Worm (Caenorhabditis elegans) whole organism, L4 larva: ENCODE data around the gene upb-1.

Experiments used
- F49E8.2 ChIP-seq: sonication (generic microtip); optimal IDR thresholded peaks from 2 replicates; lab custom pipeline; 2016; ENCODE audit warnings: missing compliant biosample characterization, mild to moderate bottlenecking, missing genetic modification characterization, borderline replicate concordance
- R02D3.7 ChIP-seq: fragments of 150-350 bp; sonication (generic microtip); optimal IDR thresholded peaks from 3 replicates; lab custom pipeline; 2014; ENCODE audit warnings: missing biosample characterization, missing genetic modification characterization
- ZK546.5 ChIP-seq, 2 experiments: sonication (generic microtip); optimal IDR thresholded peaks; 2 replicates each; lab custom pipeline; 2017; ENCODE audit warnings: missing biosample characterization in 2 of 2, missing genetic modification characterization in 2 of 2
- aha-1 ChIP-seq: fragments of 150-350 bp; peaks from one replicate; lab custom pipeline; 2014; ENCODE audit warnings: missing biosample characterization, missing genetic modification characterization
- attf-4 ChIP-seq: sonication (generic microtip); optimal IDR thresholded peaks from 3 replicates; lab custom pipeline; 2017; ENCODE audit warnings: missing biosample characterization, missing genetic modification characterization
- ceh-82 ChIP-seq: sonication (generic microtip); optimal IDR thresholded peaks from 2 replicates; lab custom pipeline; 2017; ENCODE audit warnings: missing biosample characterization, missing genetic modification characterization
- cey-2 ChIP-seq: sonication (generic microtip); optimal IDR thresholded peaks from 3 replicates; lab custom pipeline; 2017; ENCODE audit warnings: missing genetic modification characterization, mild to moderate bottlenecking, missing compliant biosample characterization, antibody characterized with exemption, borderline replicate concordance; ENCODE audit not compliant: insufficient read depth
- daf-12 ChIP-seq: fragments of 150-350 bp; optimal IDR thresholded peaks from 2 replicates; lab custom pipeline; 2014; ENCODE audit warnings: missing biosample characterization, missing genetic modification reagents, missing genetic modification characterization
- daf-16 ChIP-seq, 3 experiments: sonication (generic microtip); optimal IDR thresholded peaks; 2 replicates each; lab custom pipeline; 2016 to 2017; ENCODE audit warnings: missing genetic modification characterization in 3 of 3, missing genetic modification reagents in 3 of 3, mild to moderate bottlenecking in 2 of 3, missing compliant biosample characterization in 2 of 3, missing biosample characterization in 1 of 3, moderate library complexity in 1 of 3
- daf-19 ChIP-seq: fragments of 200-800 bp; sonication (Bioruptor generic); conservative IDR thresholded peaks from 2 replicates; pipeline ENCODE4 v1.3.6; 2022; ENCODE audit warnings: missing genetic modification characterization, missing compliant biosample characterization
- dpl-1 ChIP-seq: fragments of 150-350 bp; optimal IDR thresholded peaks from 2 replicates; lab custom pipeline; 2014; ENCODE audit warnings: missing biosample characterization, missing genetic modification reagents, missing genetic modification characterization
- duxl-1 ChIP-seq: sonication (generic microtip); optimal IDR thresholded peaks from 2 replicates; lab custom pipeline; 2016; ENCODE audit warnings: mild to moderate bottlenecking, missing genetic modification characterization, moderate library complexity, missing compliant biosample characterization; ENCODE audit not compliant: poor library complexity
- hlh-30 ChIP-seq: sonication (generic microtip); optimal IDR thresholded peaks from 2 replicates; lab custom pipeline; 2017; ENCODE audit warnings: antibody characterized with exemption, mild to moderate bottlenecking, missing genetic modification characterization, missing compliant biosample characterization; ENCODE audit not compliant: insufficient read depth
- hmg-1.1 ChIP-seq: fragments of 200-800 bp; sonication (Bioruptor generic); IDR thresholded peaks from 2 replicates; pipeline ENCODE4 v1.3.6; 2022; ENCODE audit warnings: missing genetic modification reagents, missing genetic modification characterization, missing compliant biosample characterization
- lin-38 ChIP-seq: fragments of 200-800 bp; sonication (Bioruptor generic); IDR thresholded peaks from 2 replicates; pipeline ENCODE4 v1.3.6; 2022; ENCODE audit warnings: missing genetic modification reagents, missing genetic modification characterization, missing compliant biosample characterization
- lin-39 ChIP-seq: fragments of 150-350 bp; optimal IDR thresholded peaks from 2 replicates; lab custom pipeline; 2014; ENCODE audit warnings: missing biosample characterization, missing genetic modification reagents, missing genetic modification characterization
- lsy-2 ChIP-seq, 2 experiments: fragments of 150-350 bp in 1 of 2; sonication (generic microtip) in 1 of 2; optimal IDR thresholded peaks; 2 replicates each; lab custom pipeline; 2014 to 2017; ENCODE audit warnings: missing biosample characterization in 2 of 2, missing genetic modification characterization in 2 of 2
- mdt-29 ChIP-seq: fragments of 200-800 bp; sonication (Bioruptor generic); IDR thresholded peaks from 2 replicates; pipeline ENCODE4 v1.3.6; 2022; ENCODE audit warnings: missing genetic modification reagents, missing genetic modification characterization, missing compliant biosample characterization
- mep-1 ChIP-seq: fragments of 150-350 bp; sonication (generic microtip); optimal IDR thresholded peaks from 3 replicates; lab custom pipeline; 2014; ENCODE audit warnings: missing biosample characterization, missing genetic modification characterization
- mes-2 ChIP-seq: sonication (generic microtip); optimal IDR thresholded peaks from 2 replicates; lab custom pipeline; 2016; ENCODE audit warnings: missing genotype, mild to moderate bottlenecking, missing genetic modification characterization, missing compliant biosample characterization; ENCODE audit not compliant: poor library complexity, severe bottlenecking
- nhr-10 ChIP-seq: fragments of 150-350 bp; optimal IDR thresholded peaks from 2 replicates; lab custom pipeline; 2014; ENCODE audit warnings: missing biosample characterization, missing genetic modification characterization
- nhr-11 ChIP-seq: fragments of 150-350 bp; optimal IDR thresholded peaks from 2 replicates; lab custom pipeline; 2014; ENCODE audit warnings: missing biosample characterization, missing genetic modification characterization
- nhr-111 ChIP-seq: fragments of 200-800 bp; sonication (Bioruptor generic); optimal IDR thresholded peaks from 2 replicates; lab custom pipeline; 2018; ENCODE audit warnings: mild to moderate bottlenecking, missing genetic modification characterization, missing compliant biosample characterization
- nhr-42 ChIP-seq: fragments of 200-800 bp; sonication (Bioruptor generic); IDR thresholded peaks from 2 replicates; pipeline ENCODE4 v1.3.6; 2022; ENCODE audit warnings: missing genetic modification characterization, missing compliant biosample characterization
- nhr-6 ChIP-seq: fragments of 150-350 bp; optimal IDR thresholded peaks from 2 replicates; lab custom pipeline; 2014; ENCODE audit warnings: missing biosample characterization, missing genetic modification characterization
- nhr-77 ChIP-seq: fragments of 150-350 bp; optimal IDR thresholded peaks from 2 replicates; lab custom pipeline; 2014; ENCODE audit warnings: missing biosample characterization, missing genetic modification characterization
- pha-4 ChIP-seq, 2 experiments: fragments of 150-350 bp in 1 of 2; fragments of 200-800 bp in 1 of 2; sonication (Bioruptor generic) in 1 of 2; IDR thresholded peaks in 1 of 2; optimal IDR thresholded peaks in 1 of 2; 2 replicates each; pipeline versions ENCODE4 v1.3.6 to Lab custom; 2014 to 2022; ENCODE audit warnings: missing genetic modification characterization in 2 of 2, missing genetic modification reagents in 2 of 2, missing biosample characterization in 1 of 2, missing compliant biosample characterization in 1 of 2
- rbr-2 ChIP-seq: sonication (generic microtip); optimal IDR thresholded peaks from 2 replicates; lab custom pipeline; 2016; ENCODE audit warnings: missing genotype, missing genetic modification characterization, missing compliant biosample characterization
- sdz-12 ChIP-seq: fragments of 200-800 bp; sonication (Bioruptor generic); optimal IDR thresholded peaks from 2 replicates; lab custom pipeline; 2018; ENCODE audit warnings: mild to moderate bottlenecking, missing genetic modification characterization, missing compliant biosample characterization
- skn-1 ChIP-seq: fragments of 150-350 bp; optimal IDR thresholded peaks from 2 replicates; lab custom pipeline; 2014; ENCODE audit warnings: missing biosample characterization, missing genetic modification characterization
- unc-62 ChIP-seq, 3 experiments: fragments of 150-350 bp in 1 of 3; sonication (generic microtip); optimal IDR thresholded peaks in 2 of 3; peaks in 1 of 3; 1 replicate in 1 of 3; 2 replicates in 2 of 3; lab custom pipeline; 2014 to 2017; ENCODE audit warnings: missing biosample characterization in 3 of 3, missing genetic modification characterization in 3 of 3, missing genetic modification reagents in 3 of 3, missing genotype in 1 of 3
- zfp-2 ChIP-seq: sonication (generic microtip); optimal IDR thresholded peaks from 2 replicates; lab custom pipeline; 2016; ENCODE audit warnings: mild to moderate bottlenecking, missing genetic modification characterization, missing compliant biosample characterization

The upb-1 gene

ce11 chrII:6320655-6321388 lies 30.9 kb upstream of the upb-1 start, which contains the start of gene efr-3:
Gene efr-3 (minus strand): TSS chrII:6321159.
- TF ChIP-seq daf-19 (GFP tag; lab: Robert Waterston, UW), result no peak
- no peak for TF ChIP-seq pha-4 (GFP tag; IDR thresholded peaks at IDR 0.05; lab: Robert Waterston, UW)
- TF ChIP-seq pha-4 (tag; optimal IDR thresholded peaks at IDR 0.05; lab: Kevin White, UChicago), result no peak
- no peak for TF ChIP-seq nhr-10 (tag; lab: Kevin White, UChicago)
- no peak for TF ChIP-seq nhr-77 (tag; lab: Kevin White, UChicago)
- TF ChIP-seq lin-38 (GFP tag; lab: Robert Waterston, UW), result peak; percentile 93
- peak; percentile 88 for TF ChIP-seq aha-1 (tag; lab: Kevin White, UChicago)
- TF ChIP-seq dpl-1 (GFP tag; lab: Kevin White, UChicago), result peak; percentile 88
- peak; percentile 23 for TF ChIP-seq nhr-6 (tag; lab: Kevin White, UChicago)
- TF ChIP-seq mep-1, result no peak
- TF ChIP-seq R02D3.7 (tag; lab: Kevin White, UChicago), result no peak
- no peak for TF ChIP-seq attf-4 (tag; lab: Kevin White, UChicago)
- no peak for TF ChIP-seq lin-39 (tag; lab: Kevin White, UChicago)
- no peak for TF ChIP-seq duxl-1 (tag; lab: Kevin White, UChicago)
- no peak for TF ChIP-seq daf-16 (GFP tag; optimal IDR thresholded peaks at IDR 0.05; lab: Kevin White, UChicago)
- no peak for TF ChIP-seq daf-16 (tag; optimal IDR thresholded peaks at IDR 0.05; lab: Kevin White, UChicago)
- peak in 1 of 2 experiments; percentile 93 for TF ChIP-seq unc-62 (GFP tag; optimal IDR thresholded peaks at IDR 0.05 in 1 of 2; lab: Kevin White, UChicago)
- no peak for TF ChIP-seq unc-62 (tag; optimal IDR thresholded peaks at IDR 0.05; lab: Kevin White, UChicago)
- TF ChIP-seq rbr-2, result peak; percentile 20
- no peak for TF ChIP-seq zfp-2 (tag; lab: Kevin White, UChicago)
- TF ChIP-seq hmg-1.1 (GFP tag; lab: Robert Waterston, UW), result 0 out of 2 replicates have a peak, but pooled peaks have one; percentile 16
- peak; percentile 40 for TF ChIP-seq mes-2
- no peak for TF ChIP-seq mdt-29 (GFP tag; lab: Robert Waterston, UW)
- TF ChIP-seq nhr-11, result no peak
- TF ChIP-seq lsy-2 (tag; optimal IDR thresholded peaks at IDR 0.05; lab: Kevin White, UChicago), result peak in 1 of 2 experiments; percentile 65
- TF ChIP-seq sdz-12, result no peak
- TF ChIP-seq hlh-30, result peak; percentile 11
- TF ChIP-seq, all 104 proteins: peak for 10

ce11 chrII:6311888-6312287 lies 22.0 kb upstream of the upb-1 start:
- peak; percentile 70 for TF ChIP-seq aha-1 (tag; lab: Kevin White, UChicago)
- no peak for TF ChIP-seq ZK546.5 (tag; optimal IDR thresholded peaks at IDR 0.05; lab: Kevin White, UChicago)
- no peak for TF ChIP-seq ceh-82 (tag; lab: Kevin White, UChicago)
- TF ChIP-seq cey-2 (tag; lab: Kevin White, UChicago), result no peak
- TF ChIP-seq, all 104 proteins: peak for 1

- TF ChIP-seq nhr-111 (no peak), unc-62 (GFP tag; optimal IDR thresholded peaks at IDR 0.05 in 1 of 2; lab: Kevin White, UChicago) (peak in 1 of 2 experiments; percentile 44), unc-62 (tag; optimal IDR thresholded peaks at IDR 0.05; lab: Kevin White, UChicago) (no peak)
Measured at ce11 chrII:6311459-6311858, 21.6 kb upstream of the upb-1 start.

- no peak for TF ChIP-seq nhr-42 (GFP tag; lab: Robert Waterston, UW)
- no peak for TF ChIP-seq skn-1 (tag; lab: Kevin White, UChicago)
- TF ChIP-seq aha-1 (tag; lab: Kevin White, UChicago), result peak; percentile 80
- no peak for TF ChIP-seq F49E8.2 (tag; lab: Kevin White, UChicago)
- no peak for TF ChIP-seq sdz-12
- no peak for TF ChIP-seq daf-12 (tag; lab: Kevin White, UChicago)
- TF ChIP-seq nhr-77 (tag; lab: Kevin White, UChicago), result no peak
Measured at ce11 chrII:6309198-6309597, 19.3 kb upstream of the upb-1 start, which contains the start of gene glb-10. Gene glb-10 (minus strand): TSS chrII:6309298.
